Worm (Caenorhabditis elegans) whole organism, L2 larva: ENCODE data around the gene CD4.11.

Source experiments
- R02D3.7 ChIP-seq: fragments of 150-350 bp; optimal IDR thresholded peaks from 2 replicates; lab custom pipeline; 2014; ENCODE audit warnings: missing biosample characterization, missing genetic modification characterization
- Y55F3AM.14 ChIP-seq: fragments of 200-800 bp; sonication (Bioruptor generic); optimal IDR thresholded peaks from 2 replicates; lab custom pipeline; 2018; ENCODE audit warnings: mild to moderate bottlenecking, missing genetic modification characterization, missing compliant biosample characterization
- ZK546.5 ChIP-seq: sonication (generic microtip); optimal IDR thresholded peaks from 2 replicates; lab custom pipeline; 2017; ENCODE audit warnings: missing biosample characterization, missing genetic modification characterization
- aly-2 ChIP-seq: fragments of 150-350 bp; optimal IDR thresholded peaks from 2 replicates; lab custom pipeline; 2014; ENCODE audit warnings: missing biosample characterization, missing genetic modification characterization
- ama-1 ChIP-seq: fragments of 150-350 bp; optimal IDR thresholded peaks from 2 replicates; lab custom pipeline; 2018; ENCODE audit warnings: inconsistent platforms
- ceh-16 ChIP-seq: fragments of 150-350 bp; optimal IDR thresholded peaks from 2 replicates; lab custom pipeline; 2014; ENCODE audit warnings: missing biosample characterization, missing genetic modification characterization
- ceh-82 ChIP-seq: fragments of 150-350 bp; optimal IDR thresholded peaks from 2 replicates; lab custom pipeline; 2014; ENCODE audit warnings: missing biosample characterization, missing genetic modification characterization
- dmd-4 ChIP-seq: sonication (generic microtip); optimal IDR thresholded peaks from 2 replicates; lab custom pipeline; 2017; ENCODE audit warnings: missing biosample characterization, missing genetic modification characterization
- elt-3 ChIP-seq: sonication (generic microtip); optimal IDR thresholded peaks from 2 replicates; lab custom pipeline; 2017; ENCODE audit warnings: missing biosample characterization, missing genetic modification characterization
- fos-1 ChIP-seq: fragments of 150-350 bp; optimal IDR thresholded peaks from 2 replicates; lab custom pipeline; 2014; ENCODE audit warnings: missing biosample characterization, missing genetic modification characterization
- gmeb-1 ChIP-seq: fragments of 150-350 bp; optimal IDR thresholded peaks from 2 replicates; lab custom pipeline; 2014; ENCODE audit warnings: missing biosample characterization, missing genetic modification characterization
- lin-13 ChIP-seq: fragments of 150-350 bp; optimal IDR thresholded peaks from 2 replicates; lab custom pipeline; 2014; ENCODE audit warnings: missing biosample characterization, missing genetic modification reagents, missing genetic modification characterization
- lin-39 ChIP-seq: fragments of 150-350 bp; optimal IDR thresholded peaks from 2 replicates; lab custom pipeline; 2014; ENCODE audit warnings: missing biosample characterization, missing genetic modification reagents, missing genetic modification characterization
- lsy-2 ChIP-seq, 2 experiments: fragments of 150-350 bp in 1 of 2; sonication (generic microtip) in 1 of 2; optimal IDR thresholded peaks; 2 replicates each; lab custom pipeline; 2014 to 2017; ENCODE audit warnings: missing biosample characterization in 2 of 2, missing genetic modification characterization in 2 of 2
- nhr-10 ChIP-seq: sonication (generic microtip); optimal IDR thresholded peaks from 2 replicates; lab custom pipeline; 2017; ENCODE audit warnings: missing biosample characterization, missing genetic modification characterization
- nhr-11 ChIP-seq: fragments of 150-350 bp; optimal IDR thresholded peaks from 2 replicates; lab custom pipeline; 2014; ENCODE audit warnings: missing biosample characterization, missing genetic modification characterization
- nhr-21 ChIP-seq: fragments of 150-350 bp; optimal IDR thresholded peaks from 2 replicates; lab custom pipeline; 2014; ENCODE audit warnings: missing biosample characterization, missing genetic modification characterization
- nhr-23 ChIP-seq: fragments of 150-350 bp; optimal IDR thresholded peaks from 2 replicates; lab custom pipeline; 2014; ENCODE audit warnings: missing biosample characterization, missing genetic modification reagents, missing genetic modification characterization
- nhr-6 ChIP-seq: fragments of 150-350 bp; optimal IDR thresholded peaks from 2 replicates; lab custom pipeline; 2014; ENCODE audit warnings: missing biosample characterization, missing genetic modification characterization
- nhr-77 ChIP-seq: fragments of 150-350 bp; optimal IDR thresholded peaks from 2 replicates; lab custom pipeline; 2014; ENCODE audit warnings: missing biosample characterization, missing genetic modification characterization
- peb-1 ChIP-seq: fragments of 150-350 bp; optimal IDR thresholded peaks from 2 replicates; lab custom pipeline; 2014; ENCODE audit warnings: missing biosample characterization, missing genetic modification characterization
- sem-4 ChIP-seq: fragments of 150-350 bp; optimal IDR thresholded peaks from 2 replicates; lab custom pipeline; 2014; ENCODE audit warnings: missing biosample characterization, missing genetic modification reagents, missing genetic modification characterization
- snpc-4 ChIP-seq: fragments of 150-350 bp; optimal IDR thresholded peaks from 2 replicates; lab custom pipeline; 2014; ENCODE audit warnings: missing biosample characterization, missing genetic modification characterization
- unc-55 ChIP-seq: fragments of 150-350 bp; sonication (generic microtip); optimal IDR thresholded peaks from 3 replicates; lab custom pipeline; 2014; ENCODE audit warnings: missing biosample characterization, missing genetic modification reagents, missing genetic modification characterization
- ztf-1 ChIP-seq: fragments of 200-800 bp; sonication (Bioruptor generic); conservative IDR thresholded peaks from 2 replicates; pipeline ENCODE4 v1.3.6; 2022; ENCODE audit warnings: missing genetic modification characterization, missing compliant biosample characterization
- ztf-11 ChIP-seq: sonication (generic microtip); optimal IDR thresholded peaks from 2 replicates; lab custom pipeline; 2017; ENCODE audit warnings: missing biosample characterization, missing genetic modification characterization
- ztf-4 ChIP-seq: fragments of 150-350 bp; optimal IDR thresholded peaks from 2 replicates; lab custom pipeline; 2014; ENCODE audit warnings: missing biosample characterization, missing genetic modification characterization

Gene CD4.11

ce11 chrV:5596391-5597030, 11.6 kb downstream of the CD4.11 start, which contains the start of gene zhit-1 (continued):
- TF ChIP-seq nhr-10 (tag; lab: Kevin White, UChicago), result no peak
- TF ChIP-seq dmd-4 (tag; lab: Kevin White, UChicago), result no peak
- peak; percentile 93 for TF ChIP-seq gmeb-1 (tag; lab: Kevin White, UChicago)
- no peak for TF ChIP-seq ceh-82 (tag; lab: Kevin White, UChicago)
- TF ChIP-seq lsy-2 (tag; optimal IDR thresholded peaks at IDR 0.05; lab: Kevin White, UChicago), result peak in 1 of 2 experiments; percentile 58
- no peak for TF ChIP-seq nhr-23 (tag; lab: Kevin White, UChicago)
- TF ChIP-seq, all 48 proteins: peak for 7

- TF ChIP-seq peb-1 (tag; lab: Kevin White, UChicago) (no peak), ZK546.5 (tag; lab: Kevin White, UChicago) (no peak)
- TF ChIP-seq, all 48 proteins: peak for 0
Measured at ce11 chrV:5601263-5601662, 16.3 kb downstream of the CD4.11 start, which contains the start of gene CD4.8. Gene CD4.8, minus strand, starts transcription at chrV:5601363.

ce11 chrV:5606255-5606654, 21.3 kb downstream of the CD4.11 start, which contains the start of gene CD4.1:
Gene CD4.1, plus strand, starts transcription at chrV:5606555.
- TF ChIP-seq elt-3 (no peak), ztf-1 (no peak), nhr-6 (tag; lab: Kevin White, UChicago) (no peak), aly-2 (tag; lab: Kevin White, UChicago) (no peak), sem-4 (tag; lab: Kevin White, UChicago) (no peak), dmd-4 (tag; lab: Kevin White, UChicago) (no peak), unc-55 (GFP tag; lab: Kevin White, UChicago) (no peak), nhr-21 (no peak), snpc-4 (no peak), lin-39 (tag; lab: Kevin White, UChicago) (no peak), nhr-11 (tag; lab: Kevin White, UChicago) (no peak), ama-1 (lab: Kevin White, UChicago) (no peak), R02D3.7 (tag; lab: Kevin White, UChicago) (no peak), ceh-16 (no peak)

ce11 chrV:5610186-5610585, 25.3 kb downstream of the CD4.11 start:
- TF ChIP-seq ztf-4 (tag; lab: Kevin White, UChicago), result no peak

ce11 chrV:5613109-5613508, 28.2 kb downstream of the CD4.11 start, which contains the start of gene lrpc-1:
Gene lrpc-1, minus strand, starts transcription at chrV:5613209.
- TF ChIP-seq fos-1 (tag; lab: Kevin White, UChicago), result no peak
- TF ChIP-seq, all 48 proteins: peak for 0

- TF ChIP-seq aly-2 (tag; lab: Kevin White, UChicago), result no peak
- TF ChIP-seq gmeb-1 (tag; lab: Kevin White, UChicago), result no peak
- no peak for TF ChIP-seq sem-4 (tag; lab: Kevin White, UChicago)
- no peak for TF ChIP-seq Y55F3AM.14 (GFP tag; lab: Kevin White, UChicago)
- no peak for TF ChIP-seq nhr-21
- TF ChIP-seq lin-13, result no peak
- no peak for TF ChIP-seq peb-1 (tag; lab: Kevin White, UChicago)
- TF ChIP-seq lin-39 (tag; lab: Kevin White, UChicago), result no peak
- TF ChIP-seq nhr-77 (tag; lab: Kevin White, UChicago), result no peak
- no peak for TF ChIP-seq ama-1 (lab: Kevin White, UChicago)
Measured at ce11 chrV:5614724-5615123, 29.8 kb downstream of the CD4.11 start, which contains the start of gene M03E7.3. Gene M03E7.3, plus strand, starts transcription at chrV:5615024.

- TF ChIP-seq nhr-10 (tag; lab: Kevin White, UChicago), result no peak
- TF ChIP-seq lsy-2 (tag; optimal IDR thresholded peaks at IDR 0.05; lab: Kevin White, UChicago), result no peak
- no peak for TF ChIP-seq lin-13
- TF ChIP-seq, all 48 proteins: peak for 0
Measured at ce11 chrV:5617301-5617700, 32.4 kb downstream of the CD4.11 start, which contains the start of gene M03E7.2. Gene M03E7.2, plus strand, starts transcription at chrV:5617601.

ce11 chrV:5619372-5619771, 34.4 kb downstream of the CD4.11 start:
- TF ChIP-seq ztf-11 (tag; lab: Kevin White, UChicago) (no peak), lsy-2 (tag; optimal IDR thresholded peaks at IDR 0.05; lab: Kevin White, UChicago) (peak in 1 of 2 experiments; percentile 73), unc-55 (GFP tag; lab: Kevin White, UChicago) (peak; percentile 48)
